Worm (Caenorhabditis elegans) whole organism, L3 larva: ENCODE data around the gene mlk-1.

ENCODE experiments used
- R02D3.7 ChIP-seq: fragments of 150-350 bp; optimal IDR thresholded peaks from 2 replicates; lab custom pipeline; 2014; ENCODE audit warnings: missing biosample characterization, missing genetic modification characterization
- ZK546.5 ChIP-seq: sonication (generic microtip); optimal IDR thresholded peaks from 2 replicates; lab custom pipeline; 2017; ENCODE audit warnings: missing biosample characterization, missing genetic modification characterization
- nhr-12 ChIP-seq: fragments of 150-350 bp; optimal IDR thresholded peaks from 2 replicates; lab custom pipeline; 2014; ENCODE audit warnings: missing biosample characterization, missing genetic modification characterization
- nhr-77 ChIP-seq: fragments of 150-350 bp; optimal IDR thresholded peaks from 2 replicates; lab custom pipeline; 2014; ENCODE audit warnings: missing biosample characterization, missing genetic modification characterization
- tbx-2 ChIP-seq: sonication (generic microtip); optimal IDR thresholded peaks from 2 replicates; lab custom pipeline; 2016; ENCODE audit warnings: mild to moderate bottlenecking, missing genetic modification characterization, missing compliant biosample characterization
- unc-62 ChIP-seq: fragments of 150-350 bp; sonication (generic microtip); optimal IDR thresholded peaks from 4 replicates; lab custom pipeline; 2014; ENCODE audit warnings: missing biosample characterization, missing genetic modification reagents, missing genetic modification characterization

- TF ChIP-seq R02D3.7, result no peak
- TF ChIP-seq unc-62 (GFP tag; lab: Kevin White, UChicago), result no peak
- no peak for TF ChIP-seq ZK546.5 (tag; lab: Kevin White, UChicago)
- TF ChIP-seq tbx-2 (tag; lab: Kevin White, UChicago), result no peak
- TF ChIP-seq nhr-77, result no peak
- TF ChIP-seq nhr-12 (tag; lab: Kevin White, UChicago), result no peak
These were observed 45.8 kb downstream of the mlk-1 start, which contains the start of gene srr-4 for ce11 chrV:5018810-5019274.
